Fruit fly (Drosophila melanogaster) whole organism, embryonic: ENCODE data around the gene Npc2a.

Experiments
- Atf6 ChIP-seq: fragments of 200-800 bp; sonication (Bioruptor generic); IDR thresholded peaks from 2 replicates; pipeline ENCODE4 v1.3.6; 2022; ENCODE audit warnings: missing biosample characterization, missing genetic modification characterization
- B-H2 ChIP-seq: fragments of 200-800 bp; sonication (Bioruptor generic); optimal IDR thresholded peaks from 2 replicates; lab custom pipeline; 2018; ENCODE audit warnings: missing biosample characterization, mild to moderate bottlenecking, missing genetic modification characterization
- Bdp1 ChIP-seq: fragments of 200-800 bp; sonication (Bioruptor generic); optimal IDR thresholded peaks from 3 replicates; lab custom pipeline; 2016; ENCODE audit warnings: missing biosample characterization, missing genetic modification characterization
- CG10321 ChIP-seq: fragments of 200-800 bp; sonication (Bioruptor generic); IDR thresholded peaks from 2 replicates; pipeline ENCODE4 v1.3.6; 2022; ENCODE audit warnings: missing biosample characterization, missing genetic modification characterization
- CG10979 ChIP-seq: fragments of 200-800 bp; sonication (Bioruptor generic); optimal IDR thresholded peaks from 2 replicates; lab custom pipeline; 2018; ENCODE audit warnings: missing biosample characterization, mild to moderate bottlenecking, missing genetic modification characterization, moderate library complexity
- CG11085 ChIP-seq: fragments of 200-800 bp; sonication (Bioruptor generic); IDR thresholded peaks from 2 replicates; pipeline ENCODE4 v1.3.6; 2022; ENCODE audit warnings: missing biosample characterization, missing genetic modification characterization
- CG12236 ChIP-seq: fragments of 200-800 bp; sonication (Bioruptor generic); optimal IDR thresholded peaks from 2 replicates; lab custom pipeline; 2016; ENCODE audit warnings: missing biosample characterization, missing genetic modification characterization
- CG13624 ChIP-seq: fragments of 200-800 bp; sonication (Bioruptor generic); optimal IDR thresholded peaks from 2 replicates; lab custom pipeline; 2016; ENCODE audit warnings: missing biosample characterization, missing genetic modification characterization
- CG17912 ChIP-seq: fragments of 200-800 bp; sonication (Bioruptor generic); optimal IDR thresholded peaks from 2 replicates; lab custom pipeline; 2018; ENCODE audit warnings: missing biosample characterization, mild to moderate bottlenecking, missing genetic modification characterization
- CG18599 ChIP-seq: fragments of 200-800 bp; sonication (Bioruptor generic); optimal IDR thresholded peaks from 3 replicates; lab custom pipeline; 2017; ENCODE audit warnings: missing biosample characterization, missing genetic modification characterization, mild to moderate bottlenecking, moderate library complexity, missing genetic modification reagents
- CG2120 ChIP-seq: fragments of 200-800 bp; sonication (Bioruptor generic); optimal IDR thresholded peaks from 3 replicates; lab custom pipeline; 2016; ENCODE audit warnings: missing biosample characterization, missing genetic modification characterization
- CG2199 ChIP-seq: fragments of 200-800 bp; sonication (Bioruptor generic); IDR thresholded peaks from 3 replicates; pipeline ENCODE4 v1.3.6; 2022; ENCODE audit warnings: missing biosample characterization, missing genetic modification characterization
- CG34422 ChIP-seq: fragments of 200-800 bp; sonication (Bioruptor generic); IDR thresholded peaks from 3 replicates; pipeline ENCODE4 v1.3.6; 2022; ENCODE audit warnings: missing biosample characterization, missing genetic modification characterization
- CG3726 ChIP-seq: fragments of 200-800 bp; sonication (Bioruptor generic); IDR thresholded peaks from 3 replicates; pipeline ENCODE4, ENCODE4 v1.3.6; 2022; ENCODE audit warnings: missing biosample characterization, missing genetic modification characterization
- CG3847 ChIP-seq: fragments of 200-800 bp; sonication (Bioruptor generic); IDR thresholded peaks from 2 replicates; pipeline ENCODE4 v1.3.6; 2022; ENCODE audit warnings: missing biosample characterization, missing genetic modification characterization
- CG6272 ChIP-seq: fragments of 200-800 bp; sonication (Bioruptor generic); IDR thresholded peaks from 2 replicates; pipeline ENCODE4 v1.3.6; 2022; ENCODE audit warnings: missing biosample characterization, missing genetic modification characterization
- CG6791 ChIP-seq: fragments of 200-800 bp; sonication (Bioruptor generic); IDR thresholded peaks from 3 replicates; pipeline ENCODE4 v1.3.6; 2022; ENCODE audit warnings: missing biosample characterization, missing genetic modification characterization; ENCODE audit not compliant: partially characterized antibody
- CG7963 ChIP-seq: fragments of 200-800 bp; sonication (Bioruptor generic); IDR thresholded peaks from 3 replicates; pipeline ENCODE4 v1.3.6; 2022; ENCODE audit warnings: missing biosample characterization, missing genetic modification characterization; ENCODE audit not compliant: partially characterized antibody
- CG8924 ChIP-seq: fragments of 200-800 bp; optimal IDR thresholded peaks from 3 replicates; lab custom pipeline; 2019; ENCODE audit warnings: missing biosample characterization, mild to moderate bottlenecking, missing genetic modification characterization, moderate library complexity
- Dip2 ChIP-seq: fragments of 200-800 bp; sonication (Bioruptor generic); IDR thresholded peaks from 2 replicates; pipeline ENCODE4 v1.3.6; 2022; ENCODE audit warnings: missing biosample characterization, missing genetic modification characterization
- Dip3 ChIP-seq: fragments of 200-800 bp; sonication (Bioruptor generic); optimal IDR thresholded peaks from 3 replicates; lab custom pipeline; 2016; ENCODE audit warnings: missing biosample characterization, missing genetic modification characterization
- Doc3 ChIP-seq: fragments of 200-800 bp; sonication (Bioruptor generic); IDR thresholded peaks from 3 replicates; pipeline ENCODE4 v1.3.6; 2022; ENCODE audit warnings: missing biosample characterization, missing genetic modification characterization; ENCODE audit not compliant: partially characterized antibody
- E2f1 ChIP-seq: fragments of 200-800 bp; sonication (Bioruptor generic); IDR thresholded peaks from 2 replicates; pipeline ENCODE4 v1.3.6; 2022; ENCODE audit warnings: missing biosample characterization, missing genetic modification characterization
- E2f2 ChIP-seq: fragments of 200-800 bp; sonication (Bioruptor generic); IDR thresholded peaks from 2 replicates; pipeline ENCODE4 v1.3.6; 2022; ENCODE audit warnings: missing biosample characterization, missing genetic modification characterization
- ERR ChIP-seq: fragments of 200-800 bp; sonication (Bioruptor generic); optimal IDR thresholded peaks from 2 replicates; lab custom pipeline; 2016; ENCODE audit warnings: missing biosample characterization, missing genetic modification characterization
- H15 ChIP-seq: fragments of 200-800 bp; sonication (Bioruptor generic); IDR thresholded peaks from 3 replicates; pipeline ENCODE4 v1.3.6; 2022; ENCODE audit warnings: missing biosample characterization, missing genetic modification characterization
- HLH3B ChIP-seq: fragments of 200-800 bp; sonication (Bioruptor generic); IDR thresholded peaks from 2 replicates; pipeline ENCODE4 v1.3.6; 2022; ENCODE audit warnings: missing biosample characterization, missing genetic modification characterization
- HLH54F ChIP-seq: fragments of 200-800 bp; sonication (Bioruptor generic); optimal IDR thresholded peaks from 3 replicates; lab custom pipeline; 2016; ENCODE audit warnings: missing biosample characterization, missing genetic modification characterization
- Hey ChIP-seq: fragments of 200-800 bp; sonication (Bioruptor generic); optimal IDR thresholded peaks from 3 replicates; lab custom pipeline; 2018; ENCODE audit warnings: missing biosample characterization, mild to moderate bottlenecking, missing genetic modification characterization
- Hr3 ChIP-seq: fragments of 200-800 bp; sonication (Bioruptor generic); optimal IDR thresholded peaks from 3 replicates; lab custom pipeline; 2016; ENCODE audit warnings: missing biosample characterization, missing genetic modification characterization
- Hr51 ChIP-seq, 2 experiments: fragments of 200-800 bp; sonication (Bioruptor generic); optimal IDR thresholded peaks; 2 replicates in 1 of 2; 3 replicates in 1 of 2; lab custom pipeline; 2016 to 2018; ENCODE audit warnings: missing biosample characterization in 2 of 2, missing genetic modification characterization in 2 of 2, mild to moderate bottlenecking in 1 of 2, moderate library complexity in 1 of 2
- Lim3 ChIP-seq: fragments of 200-800 bp; sonication (Bioruptor generic); IDR thresholded peaks from 2 replicates; pipeline ENCODE4 v1.3.6; 2022; ENCODE audit warnings: missing biosample characterization, missing genetic modification characterization
- Mad ChIP-seq: fragments of 200-800 bp; sonication (Bioruptor generic); optimal IDR thresholded peaks from 2 replicates; lab custom pipeline; 2016; ENCODE audit warnings: missing biosample characterization, missing genetic modification characterization
- Med ChIP-seq: fragments of 200-800 bp; sonication (Bioruptor generic); peaks from one replicate; lab custom pipeline; 2016; ENCODE audit warnings: missing biosample characterization, missing genetic modification characterization, mild to moderate bottlenecking, inconsistent platforms, moderate library complexity
- Mrtf ChIP-seq: fragments of 200-800 bp; sonication (Bioruptor generic); IDR thresholded peaks from 3 replicates; pipeline ENCODE4 v1.3.6; 2022; ENCODE audit warnings: missing biosample characterization, missing genetic modification characterization
- NfI ChIP-seq: fragments of 200-800 bp; sonication (Bioruptor generic); optimal IDR thresholded peaks from 3 replicates; lab custom pipeline; 2018; ENCODE audit warnings: missing biosample characterization, mild to moderate bottlenecking, missing genetic modification characterization, moderate library complexity
- ase ChIP-seq: fragments of 200-800 bp; sonication (Bioruptor generic); IDR thresholded peaks from 3 replicates; pipeline ENCODE4 v1.3.6; 2022; ENCODE audit warnings: missing biosample characterization, missing genetic modification characterization
- dati ChIP-seq: fragments of 200-800 bp; sonication (Bioruptor generic); IDR thresholded peaks from 2 replicates; pipeline ENCODE4 v1.3.6; 2022; ENCODE audit warnings: missing biosample characterization, missing genetic modification characterization
- dimm ChIP-seq: fragments of 200-800 bp; sonication (Bioruptor generic); IDR thresholded peaks from 2 replicates; pipeline ENCODE4 v1.3.6; 2022; ENCODE audit warnings: missing biosample characterization, missing genetic modification characterization
- dmrt11E ChIP-seq: fragments of 200-800 bp; sonication (Bioruptor generic); optimal IDR thresholded peaks from 3 replicates; lab custom pipeline; 2018; ENCODE audit warnings: missing biosample characterization, mild to moderate bottlenecking, missing genetic modification characterization, moderate library complexity
- dpn ChIP-seq, 2 experiments: fragments of 200-800 bp; sonication (Bioruptor generic); optimal IDR thresholded peaks; 3 replicates each; lab custom pipeline; 2016; ENCODE audit warnings: missing biosample characterization in 2 of 2, missing genetic modification characterization in 2 of 2
- ewg ChIP-seq: fragments of 200-800 bp; sonication (Bioruptor generic); optimal IDR thresholded peaks from 3 replicates; lab custom pipeline; 2017; ENCODE audit warnings: mild to moderate bottlenecking, missing biosample characterization, missing genetic modification reagents, missing genetic modification characterization
- exex ChIP-seq: fragments of 200-800 bp; sonication (Bioruptor generic); optimal IDR thresholded peaks from 4 replicates; lab custom pipeline; 2018; ENCODE audit warnings: missing biosample characterization, mild to moderate bottlenecking, missing genetic modification characterization, moderate library complexity
- h ChIP-seq: fragments of >200 bp; optimal IDR thresholded peaks from 2 replicates; lab custom pipeline; 2017
- hkb ChIP-seq, 2 experiments: fragments of 200-800 bp in 1 of 2; fragments of >200 bp in 1 of 2; sonication (Bioruptor generic) in 1 of 2; IDR thresholded peaks in 1 of 2; optimal IDR thresholded peaks in 1 of 2; 2 replicates each; pipeline versions ENCODE4 v1.3.6 to Lab custom; 2017 to 2022; ENCODE audit warnings: missing biosample characterization in 1 of 2, missing genetic modification characterization in 1 of 2
- mam ChIP-seq: fragments of 200-800 bp; sonication (Bioruptor generic); optimal IDR thresholded peaks from 3 replicates; lab custom pipeline; 2016; ENCODE audit warnings: missing biosample characterization, missing genetic modification characterization
- nom ChIP-seq: fragments of 200-800 bp; sonication (Bioruptor generic); optimal IDR thresholded peaks from 2 replicates; lab custom pipeline; 2017; ENCODE audit warnings: missing biosample characterization, missing genetic modification characterization, mild to moderate bottlenecking, moderate library complexity, missing genetic modification reagents
- peb ChIP-seq: fragments of 200-800 bp; sonication (Bioruptor generic); IDR thresholded peaks from 2 replicates; pipeline ENCODE4 v1.3.6; 2022; ENCODE audit warnings: missing biosample characterization, missing genetic modification characterization
- phol ChIP-seq: fragments of 200-800 bp; sonication (Bioruptor generic); optimal IDR thresholded peaks from 3 replicates; lab custom pipeline; 2018; ENCODE audit warnings: missing biosample characterization, mild to moderate bottlenecking, missing genetic modification characterization, moderate library complexity
- psq ChIP-seq: fragments of 200-800 bp; sonication (Bioruptor generic); optimal IDR thresholded peaks from 2 replicates; lab custom pipeline; 2017; ENCODE audit warnings: missing biosample characterization, missing genetic modification characterization
- tx ChIP-seq: fragments of 200-800 bp; sonication (Bioruptor generic); optimal IDR thresholded peaks from 2 replicates; lab custom pipeline; 2016; ENCODE audit warnings: missing biosample characterization, missing genetic modification characterization

The Npc2a gene

DNA sequence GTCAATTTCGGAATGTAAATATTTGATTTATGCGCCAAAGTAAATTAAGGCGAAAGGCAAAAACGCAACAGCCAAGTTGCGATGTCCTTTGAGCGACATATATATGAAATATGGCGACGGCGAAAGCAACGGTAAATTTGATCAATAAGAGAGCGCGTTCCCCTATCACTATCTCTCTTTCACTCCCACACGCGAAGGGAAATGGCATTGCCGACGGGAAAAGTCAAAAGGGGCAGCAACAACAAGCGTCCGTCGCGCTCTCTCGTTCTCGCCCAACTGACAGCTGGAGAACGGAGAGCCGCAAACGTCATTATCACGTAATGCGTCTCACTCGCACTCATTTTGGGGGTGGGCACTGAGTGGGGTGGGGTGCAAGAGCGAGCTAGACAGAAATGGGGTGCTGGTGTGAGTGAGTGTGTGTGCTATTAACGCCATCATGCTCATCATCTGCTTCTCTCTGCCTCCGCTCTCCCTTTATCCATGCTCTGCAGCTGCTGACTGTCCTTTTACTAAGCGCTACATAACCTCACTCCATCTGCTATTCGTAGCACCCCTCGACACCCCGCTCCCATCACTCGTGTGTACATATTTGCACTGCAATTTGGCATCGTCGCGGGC lies 17.7 kb upstream of the Npc2a start, which contains the start of gene erm (continued):
- no peak for TF ChIP-seq Dip3 (GFP tag; lab: Kevin White, UChicago)
- no peak for TF ChIP-seq CG8924 (tag; lab: Kevin White, UChicago)
- no peak for TF ChIP-seq ERR (GFP tag; lab: Kevin White, UChicago)
- TF ChIP-seq HLH3B: no peak
- TF ChIP-seq Doc3: no peak
- TF ChIP-seq B-H2 (GFP tag; lab: Kevin White, UChicago): no peak
- TF ChIP-seq h (lab: Kevin White, UChicago): no peak
- TF ChIP-seq CG17912 (GFP tag; lab: Kevin White, UChicago): no peak
- no peak for TF ChIP-seq tx (GFP tag; lab: Kevin White, UChicago)
- TF ChIP-seq CG11085 (GFP tag; lab: Robert Waterston, UW): no peak
- no peak for TF ChIP-seq CG10979
- no peak for TF ChIP-seq CG13624
- no peak for TF ChIP-seq CG18599 (GFP tag; lab: Kevin White, UChicago)
- TF ChIP-seq hkb (optimal IDR thresholded peaks at IDR 0.05; lab: Kevin White, UChicago): no peak
- no peak for TF ChIP-seq hkb (GFP tag; IDR thresholded peaks at IDR 0.05; lab: Robert Waterston, UW)
- no peak for TF ChIP-seq dmrt11E
- no peak for TF ChIP-seq CG2120 (GFP tag; lab: Kevin White, UChicago)
- peak; percentile 94 for TF ChIP-seq CG10321 (GFP tag; lab: Robert Waterston, UW)
- TF ChIP-seq mam (GFP tag; lab: Kevin White, UChicago): no peak
- TF ChIP-seq exex (tag; lab: Kevin White, UChicago): no peak
- TF ChIP-seq E2f2 (GFP tag; lab: Robert Waterston, UW): no peak
- TF ChIP-seq NfI (GFP tag; lab: Kevin White, UChicago): no peak
- peak; percentile 73 for TF ChIP-seq Med (GFP tag; lab: Kevin White, UChicago)
- no peak for TF ChIP-seq CG7963 (GFP tag; lab: Robert Waterston, UW)
- no peak for TF ChIP-seq Mad (GFP tag; lab: Kevin White, UChicago)
- no peak for TF ChIP-seq psq (GFP tag; lab: Kevin White, UChicago)
- no peak for TF ChIP-seq dati
- no peak for TF ChIP-seq HLH54F
- no peak for TF ChIP-seq CG6272 (GFP tag; lab: Robert Waterston, UW)
- no peak for TF ChIP-seq CG12236 (GFP tag; lab: Kevin White, UChicago)
- no peak for TF ChIP-seq ase
- no peak for TF ChIP-seq Lim3 (GFP tag; lab: Robert Waterston, UW)
- TF ChIP-seq Atf6 (GFP tag; lab: Robert Waterston, UW): no peak
- no peak for TF ChIP-seq Hey (tag; lab: Kevin White, UChicago)
- TF ChIP-seq CG34422 (GFP tag; lab: Robert Waterston, UW): 0 out of 3 replicates have a peak, but pooled peaks have one; percentile 17
- TF ChIP-seq Mrtf: no peak
- TF ChIP-seq CG3847 (GFP tag; lab: Robert Waterston, UW): 0 out of 2 replicates have a peak, but pooled peaks have one; percentile 14
- no peak for TF ChIP-seq Bdp1
- TF ChIP-seq CG3726 (GFP tag; lab: Robert Waterston, UW): no peak
- no peak for TF ChIP-seq E2f1
- TF ChIP-seq phol (tag; lab: Kevin White, UChicago): peak; percentile 61
- TF ChIP-seq CG2199 (GFP tag; lab: Robert Waterston, UW): no peak
- no peak for TF ChIP-seq dimm (GFP tag; lab: Robert Waterston, UW)
- no peak for TF ChIP-seq dpn (GFP tag; optimal IDR thresholded peaks at IDR 0.05; lab: Kevin White, UChicago)
- TF ChIP-seq CG6791 (GFP tag; lab: Robert Waterston, UW): 0 out of 3 replicates have a peak, but pooled peaks have one; percentile 5
- no peak for TF ChIP-seq Hr3 (GFP tag; lab: Kevin White, UChicago)
- TF ChIP-seq nom: no peak
- no peak for TF ChIP-seq peb (GFP tag; lab: Robert Waterston, UW)
- TF ChIP-seq ewg (GFP tag; lab: Kevin White, UChicago): peak; percentile 79
- no peak for TF ChIP-seq H15 (GFP tag; lab: Robert Waterston, UW)
- no peak for TF ChIP-seq Hr51 (GFP tag; optimal IDR thresholded peaks at IDR 0.05; lab: Kevin White, UChicago)
- no peak for TF ChIP-seq Dip2
